Worm (Caenorhabditis elegans): Measurements from ENCODE around the gene C08G9.2.

Gene C08G9.2

DNA sequence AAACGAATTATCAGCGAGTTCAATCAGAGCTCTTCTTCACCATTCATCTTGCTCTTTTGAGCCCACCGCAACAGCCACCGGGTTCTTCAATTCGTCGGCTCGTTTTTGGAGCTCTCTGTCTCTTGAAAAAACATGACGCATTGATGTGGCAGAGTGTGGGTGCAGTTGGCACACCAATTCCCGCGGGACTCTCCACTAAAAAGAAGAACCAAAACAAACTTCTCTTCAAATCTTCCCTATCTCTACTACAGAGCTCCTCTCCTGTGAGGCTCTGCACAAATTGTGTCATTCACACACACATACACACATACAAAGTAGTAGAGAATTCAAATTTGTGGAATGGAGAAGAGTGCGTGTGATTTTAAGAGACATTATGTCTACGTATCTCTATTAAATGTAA is 9.8 kb downstream of the C08G9.2 start:
- TF ChIP-seq rpc-1 (optimal IDR thresholded peaks at IDR 0.05): no peak
- TF ChIP-seq rpc-1 (tag; optimal IDR thresholded peaks at IDR 0.05): no peak
- no peak for TF ChIP-seq C17E4.6 (GFP tag; IDR thresholded peaks at IDR 0.05)
- no peak for TF ChIP-seq nhr-90 (tag; optimal IDR thresholded peaks at IDR 0.05)

DNA sequence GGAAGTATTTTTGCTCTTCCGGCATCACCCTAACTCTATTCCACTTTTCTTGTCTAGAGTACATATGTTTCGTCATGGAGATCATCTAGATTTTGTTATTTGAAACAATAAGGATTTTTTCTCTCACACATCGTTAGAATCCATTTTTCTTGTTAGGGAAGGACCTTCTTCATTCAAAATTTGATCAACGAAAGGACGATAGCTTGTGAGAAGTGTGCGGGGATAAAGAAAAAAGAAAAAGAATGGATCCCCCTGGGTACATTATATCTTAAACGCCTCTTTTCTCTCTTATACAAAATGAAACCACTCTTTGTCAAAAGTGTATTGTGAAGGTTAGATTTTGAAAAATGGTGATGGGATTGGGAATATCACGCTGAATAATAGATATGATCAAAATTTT is 11.2 kb downstream of the C08G9.2 start:
- TF ChIP-seq nfyb-1 (GFP tag; IDR thresholded peaks at IDR 0.05) (no peak), ztf-18 (tag; optimal IDR thresholded peaks at IDR 0.05) (no peak), rec-8 (tag; optimal IDR thresholded peaks at IDR 0.05) (no peak), let-526 (GFP tag; IDR thresholded peaks at IDR 0.05) (no peak), unc-62 (GFP tag; optimal IDR thresholded peaks at IDR 0.05) (no peak), C06A6.2 (GFP tag; conservative IDR thresholded peaks at IDR 0.05) (no peak)

DNA sequence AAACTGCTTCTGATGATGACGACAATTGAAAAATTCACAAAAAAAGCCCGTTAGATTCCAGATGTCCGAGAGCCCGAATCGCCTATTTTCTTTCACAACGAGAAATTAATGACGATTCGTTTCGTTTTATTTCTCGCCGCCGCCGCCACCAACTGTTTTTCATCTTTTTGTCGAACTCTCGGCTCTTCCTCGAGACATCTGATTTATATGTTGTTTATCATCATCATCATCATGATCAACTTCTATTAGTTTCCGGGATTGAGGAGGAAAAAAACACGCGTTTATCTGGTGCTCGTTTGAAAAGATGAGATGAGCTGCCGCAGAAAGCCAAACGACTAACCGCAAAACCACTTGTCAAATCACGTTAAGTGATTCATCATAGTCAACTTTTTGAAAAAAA is 13.3 kb downstream of the C08G9.2 start:
- TF ChIP-seq ztf-26 (tag; optimal IDR thresholded peaks at IDR 0.05) (no peak), somi-1 (GFP tag; optimal IDR thresholded peaks at IDR 0.05) (no peak), sdz-38 (tag; optimal IDR thresholded peaks at IDR 0.05) (no peak)

DNA sequence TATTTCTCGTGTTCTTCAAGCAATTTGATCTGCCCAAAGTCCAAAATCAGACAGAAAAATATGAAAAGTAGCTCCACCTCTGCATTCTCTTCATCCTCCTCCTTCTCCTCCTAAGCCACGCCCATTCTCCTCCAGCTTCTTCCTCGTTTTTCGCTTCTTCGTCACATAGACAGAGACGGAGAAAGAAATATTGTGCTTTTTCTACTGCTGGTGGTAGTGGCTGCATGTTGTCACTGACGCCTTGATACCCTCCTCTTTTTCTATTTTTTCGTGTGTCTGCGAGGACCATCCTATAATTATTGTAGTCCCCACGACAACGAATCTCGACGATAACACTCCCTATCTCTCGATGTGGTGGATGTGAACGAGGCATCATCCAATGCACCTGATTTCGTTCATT is 14.2 kb downstream of the C08G9.2 start, which contains the start of gene C08G9.1:
Gene C08G9.1, plus strand, starts transcription at position 175 of the 400 bp plus-strand sequence.
- TF ChIP-seq lin-40 (tag; optimal IDR thresholded peaks at IDR 0.05) (no peak), F52B5.7 (tag; optimal IDR thresholded peaks at IDR 0.05) (no peak), ztf-6 (GFP tag; IDR thresholded peaks at IDR 0.05) (no peak), zim-3 (tag; optimal IDR thresholded peaks at IDR 0.05) (no peak), nfyb-1 (GFP tag; IDR thresholded peaks at IDR 0.05) (no peak), attf-6 (GFP tag; IDR thresholded peaks at IDR 0.05) (no peak), athp-1 (tag; optimal IDR thresholded peaks at IDR 0.05) (no peak), dox-1 (GFP tag; IDR thresholded peaks at IDR 0.05) (no peak), nhr-179 (tag; optimal IDR thresholded peaks at IDR 0.05) (no peak), Y95B8A.8 (GFP tag; IDR thresholded peaks at IDR 0.05) (no peak), pbrm-1 (GFP tag; IDR thresholded peaks at IDR 0.05) (no peak), ztf-22 (GFP tag; optimal IDR thresholded peaks at IDR 0.05) (no peak), nhr-27 (tag; optimal IDR thresholded peaks at IDR 0.05) (no peak)

DNA sequence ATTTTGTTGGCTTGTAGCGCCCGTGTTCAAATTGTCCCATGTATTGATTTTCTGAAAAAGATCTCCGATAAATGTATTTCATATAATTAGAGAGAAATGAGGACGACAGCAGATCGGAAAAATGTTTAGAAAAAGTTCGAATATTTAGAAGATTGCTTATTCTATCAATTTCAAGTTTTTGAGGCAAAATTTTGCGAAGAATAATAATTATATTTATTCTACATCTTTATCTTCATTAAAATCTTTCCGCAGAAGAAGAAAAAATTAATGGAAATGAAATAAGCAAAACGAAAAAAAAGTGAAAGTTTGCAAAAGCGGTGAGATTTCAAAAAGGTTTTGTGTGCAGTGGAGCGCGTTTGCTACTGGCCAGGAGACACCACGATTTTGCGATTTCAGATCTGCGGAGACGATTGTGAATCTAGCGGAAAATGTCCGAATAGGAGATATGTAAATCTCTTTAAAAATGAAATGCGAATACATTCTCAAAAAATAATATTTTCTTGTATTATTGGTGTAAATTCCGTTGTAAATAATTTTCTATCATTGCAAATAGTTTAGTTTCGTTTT is 18.5 kb downstream of the C08G9.2 start, which contains the start of gene nrde-4:
Gene nrde-4, minus strand, starts transcription at position 51 of the 567 bp plus-strand sequence.
- TF ChIP-seq egrh-3 (GFP tag; IDR thresholded peaks at IDR 0.05) (no peak), F37B4.10 (GFP tag; IDR thresholded peaks at IDR 0.05) (no peak), egl-18 (GFP tag; IDR thresholded peaks at IDR 0.05) (no peak), snpc-1.3 (tag; optimal IDR thresholded peaks at IDR 0.05; ENCODE audit: insufficient read depth) (peak; percentile 3), lsl-1 (GFP tag; optimal IDR thresholded peaks at IDR 0.05) (peak; percentile 29), Y56A3A.18 (GFP tag; IDR thresholded peaks at IDR 0.05) (no peak), T26A5.8 (tag; optimal IDR thresholded peaks at IDR 0.05) (no peak), ama-1 (optimal IDR thresholded peaks at IDR 0.05) (no peak), ama-1 (GFP tag; optimal IDR thresholded peaks at IDR 0.05) (no peak), C17E4.6 (GFP tag; IDR thresholded peaks at IDR 0.05) (no peak), tbx-9 (tag; optimal IDR thresholded peaks at IDR 0.05; ENCODE audit: borderline replicate concordance) (no peak), nhr-120 (GFP tag; IDR thresholded peaks at IDR 0.05) (no peak), hmg-20 (GFP tag; IDR thresholded peaks at IDR 0.05) (no peak), B0336.3 (GFP tag; IDR thresholded peaks at IDR 0.05) (no peak), Y67H2A.10 (GFP tag; conservative IDR thresholded peaks at IDR 0.05) (no peak), ceh-40 (GFP tag; IDR thresholded peaks at IDR 0.05) (no peak), fkh-3 (tag; optimal IDR thresholded peaks at IDR 0.05) (no peak), Y53G8AR.9 (GFP tag; conservative IDR thresholded peaks at IDR 0.05) (no peak), repo-1 (tag; optimal IDR thresholded peaks at IDR 0.05) (no peak), madf-3 (GFP tag; IDR thresholded peaks at IDR 0.05) (no peak), lag-1 (GFP tag; IDR thresholded peaks at IDR 0.05) (no peak)
